Fruit fly (Drosophila melanogaster): Measurements from ENCODE around the gene Srp72.

Gene Srp72

dm6 chr3R:20587630-20588479, 656 bp upstream of the Srp72 start, which contains the start of gene Septin2 (continued):
- TF ChIP-seq CG7839 (tag; optimal IDR thresholded peaks at IDR 0.05) (peak; percentile 82), hth (optimal IDR thresholded peaks at IDR 0.05) (no peak), eve (GFP tag; optimal IDR thresholded peaks at IDR 0.05) (no peak), zfh1 (GFP tag; IDR thresholded peaks at IDR 0.05) (peak; percentile 73), CG11093 (GFP tag; IDR thresholded peaks at IDR 0.05) (peak; percentile 31; the same call in 1 of the 3 replicates), esg (GFP tag; conservative IDR thresholded peaks at IDR 0.05) (peak; percentile 44; the same call in 1 of the 2 replicates), Hsf (GFP tag; optimal IDR thresholded peaks at IDR 0.05) (peak; percentile 84), nerfin-1 (tag; optimal IDR thresholded peaks at IDR 0.05) (peak; percentile 77), ssp (GFP tag; IDR thresholded peaks at IDR 0.05) (peak; percentile 56; the same call in 1 of the 2 replicates), CG14050 (GFP tag; IDR thresholded peaks at IDR 0.05) (peak; percentile 42; the same call in 1 of the 3 replicates), tap (tag; optimal IDR thresholded peaks at IDR 0.05) (peak; percentile 86), CG10959 (GFP tag; IDR thresholded peaks at IDR 0.05) (0 out of 2 replicates have a peak, but pooled peaks have one; percentile 51), CG13775 (GFP tag; optimal IDR thresholded peaks at IDR 0.05) (peak; percentile 75), CG15011 (GFP tag; optimal IDR thresholded peaks at IDR 0.05) (peak; percentile 68), CG2120 (GFP tag; optimal IDR thresholded peaks at IDR 0.05) (peak; percentile 52), CG12236 (GFP tag; optimal IDR thresholded peaks at IDR 0.05) (peak; percentile 50), CG2202 (tag; optimal IDR thresholded peaks at IDR 0.05) (peak; percentile 62), CG3726 (GFP tag; IDR thresholded peaks at IDR 0.05) (no peak), sd (tag; optimal IDR thresholded peaks at IDR 0.05) (no peak), B-H2 (GFP tag; optimal IDR thresholded peaks at IDR 0.05) (no peak), CG30431 (GFP tag; optimal IDR thresholded peaks at IDR 0.05) (peak; percentile 64), Fer3 (tag; optimal IDR thresholded peaks at IDR 0.05) (peak; percentile 69), CG4820 (GFP tag; optimal IDR thresholded peaks at IDR 0.05) (peak; percentile 82), CG18764 (GFP tag; optimal IDR thresholded peaks at IDR 0.05) (peak; percentile 74), HLH54F (GFP tag; optimal IDR thresholded peaks at IDR 0.05) (peak; percentile 50), ken (GFP tag; IDR thresholded peaks at IDR 0.05) (0 out of 3 replicates have a peak, but pooled peaks have one; percentile 49), Dip2 (GFP tag; IDR thresholded peaks at IDR 0.05) (no peak), CG31224 (GFP tag; IDR thresholded peaks at IDR 0.05) (no peak), CG17361 (GFP tag; IDR thresholded peaks at IDR 0.05) (peak; percentile 84), CG12071 (GFP tag; optimal IDR thresholded peaks at IDR 0.05) (peak; percentile 77), CG16813 (GFP tag; IDR thresholded peaks at IDR 0.05; ENCODE audit: partially characterized antibody) (0 out of 3 replicates have a peak, but pooled peaks have one; percentile 6), bbx (GFP tag; IDR thresholded peaks at IDR 0.05; ENCODE audit: partially characterized antibody) (no peak), C15 (GFP tag; IDR thresholded peaks at IDR 0.05) (no peak), hkb (optimal IDR thresholded peaks at IDR 0.05) (no peak), hkb (GFP tag; IDR thresholded peaks at IDR 0.05) (peak; percentile 82), gfzf (GFP tag; optimal IDR thresholded peaks at IDR 0.05) (peak; percentile 72), CG1233 (GFP tag; optimal IDR thresholded peaks at IDR 0.05) (peak; percentile 84), CG13123 (GFP tag; optimal IDR thresholded peaks at IDR 0.05) (peak; percentile 23), Hr51 (GFP tag; optimal IDR thresholded peaks at IDR 0.05) (peak; percentile 4 to 85), CG14014 (GFP tag; IDR thresholded peaks at IDR 0.05) (peak; percentile 38; the same call in 1 of the 2 replicates), pita (GFP tag; optimal IDR thresholded peaks at IDR 0.05) (no peak), CG7963 (GFP tag; IDR thresholded peaks at IDR 0.05; ENCODE audit: partially characterized antibody) (peak; percentile 21; the same call in 1 of the 3 replicates), Fer1 (GFP tag; optimal IDR thresholded peaks at IDR 0.05) (peak; percentile 81), D19A (tag; optimal IDR thresholded peaks at IDR 0.05) (peak; percentile 83), CG1024 (GFP tag; IDR thresholded peaks at IDR 0.05) (0 out of 2 replicates have a peak, but pooled peaks have one; percentile 2), CG30403 (GFP tag; optimal IDR thresholded peaks at IDR 0.05) (peak; percentile 81), CG15601 (tag; optimal IDR thresholded peaks at IDR 0.05) (peak; percentile 80), org-1 (GFP tag; optimal IDR thresholded peaks at IDR 0.05) (peak; percentile 82), CG8359 (GFP tag; optimal IDR thresholded peaks at IDR 0.05; ENCODE audit: borderline replicate concordance) (peak; percentile 73)
